Worm (Caenorhabditis elegans) whole organism, early embryonic: Measurements from ENCODE around the gene lec-1.

ENCODE experiments used
- B0310.2 ChIP-seq: sonication (generic microtip); optimal IDR thresholded peaks from 2 replicates; lab custom pipeline; 2016; ENCODE audit warnings: mild to moderate bottlenecking, missing genetic modification characterization, missing compliant biosample characterization
- F13C5.2 ChIP-seq: sonication (generic microtip); optimal IDR thresholded peaks from 2 replicates; lab custom pipeline; 2017; ENCODE audit warnings: mild to moderate bottlenecking, missing genetic modification characterization, inconsistent platforms, missing compliant biosample characterization
- aly-1 ChIP-seq: sonication (generic microtip); optimal IDR thresholded peaks from 2 replicates; lab custom pipeline; 2016; ENCODE audit warnings: missing genetic modification characterization, missing compliant biosample characterization
- ama-1 ChIP-seq: fragments of 150-350 bp; optimal IDR thresholded peaks from 2 replicates; lab custom pipeline; 2014
- ceh-13 ChIP-seq: fragments of 200-800 bp; sonication (Bioruptor generic); optimal IDR thresholded peaks from 2 replicates; lab custom pipeline; 2018; ENCODE audit warnings: mild to moderate bottlenecking, missing genetic modification characterization, missing compliant biosample characterization
- ceh-36 ChIP-seq: sonication (generic microtip); optimal IDR thresholded peaks from 2 replicates; lab custom pipeline; 2016; ENCODE audit warnings: missing genetic modification characterization, inconsistent platforms, missing compliant biosample characterization
- ets-7 ChIP-seq: sonication (generic microtip); optimal IDR thresholded peaks from 2 replicates; lab custom pipeline; 2016; ENCODE audit warnings: missing genotype, missing genetic modification characterization, missing compliant biosample characterization
- flt-1 ChIP-seq: fragments of 200-800 bp; sonication (Bioruptor generic); IDR thresholded peaks from 2 replicates; pipeline ENCODE4 v1.3.6; 2022; ENCODE audit warnings: missing genetic modification characterization, missing compliant biosample characterization
- hmbx-1 ChIP-seq: sonication (generic microtip); optimal IDR thresholded peaks from 2 replicates; lab custom pipeline; 2016; ENCODE audit warnings: mild to moderate bottlenecking, missing genetic modification characterization, missing compliant biosample characterization
- hmg-4 ChIP-seq: fragments of 200-800 bp; sonication (Bioruptor generic); optimal IDR thresholded peaks from 2 replicates; lab custom pipeline; 2018; ENCODE audit warnings: mild to moderate bottlenecking, missing genetic modification characterization, missing compliant biosample characterization
- hnd-1 ChIP-seq: sonication (generic microtip); optimal IDR thresholded peaks from 2 replicates; lab custom pipeline; 2016; ENCODE audit warnings: missing genetic modification characterization, missing compliant biosample characterization
- pes-1 ChIP-seq: fragments of 200-800 bp; sonication (Bioruptor generic); IDR thresholded peaks from 2 replicates; pipeline ENCODE4 v1.3.6; 2022; ENCODE audit warnings: missing genetic modification reagents, missing genetic modification characterization, missing compliant biosample characterization
- scrt-1 ChIP-seq: fragments of 200-800 bp; sonication (Bioruptor generic); IDR thresholded peaks from 2 replicates; pipeline ENCODE4 v1.3.6; 2022; ENCODE audit warnings: missing genetic modification characterization, missing compliant biosample characterization
- sea-1 ChIP-seq: fragments of 200-800 bp; sonication (Bioruptor generic); conservative IDR thresholded peaks from 2 replicates; pipeline ENCODE4 v1.3.6; 2022; ENCODE audit warnings: missing genetic modification characterization, missing compliant biosample characterization
- tbx-11 ChIP-seq: fragments of 200-800 bp; sonication (Bioruptor generic); IDR thresholded peaks from 2 replicates; pipeline ENCODE4 v1.3.6; 2022; ENCODE audit warnings: missing genetic modification characterization, missing compliant biosample characterization
- tbx-37 ChIP-seq: fragments of 200-800 bp; sonication (Bioruptor generic); conservative IDR thresholded peaks from 2 replicates; pipeline ENCODE4 v1.3.6; 2022; ENCODE audit warnings: missing genetic modification reagents, missing genetic modification characterization, missing compliant biosample characterization
- tra-4 ChIP-seq: sonication (generic microtip); optimal IDR thresholded peaks from 2 replicates; lab custom pipeline; 2017; ENCODE audit warnings: missing genetic modification characterization, missing compliant biosample characterization

lec-1 gene

ce11 chrII:13159869-13160268, 35.5 kb upstream of the lec-1 start:
- no peak for TF ChIP-seq tbx-37
- no peak for TF ChIP-seq hmbx-1
- no peak for TF ChIP-seq flt-1 (GFP tag; lab: Robert Waterston, UW)
- no peak for TF ChIP-seq hnd-1
- TF ChIP-seq tbx-11 (GFP tag; lab: Robert Waterston, UW): no peak
- no peak for TF ChIP-seq ama-1 (lab: Kevin White, UChicago)
- no peak for TF ChIP-seq F13C5.2 (tag; lab: Kevin White, UChicago)
- no peak for TF ChIP-seq ceh-13 (GFP tag; lab: Kevin White, UChicago)
- no peak for TF ChIP-seq scrt-1 (GFP tag; lab: Robert Waterston, UW)
- TF ChIP-seq ets-7: no peak
- TF ChIP-seq sea-1: no peak
- TF ChIP-seq ceh-36: no peak
- no peak for TF ChIP-seq hmg-4 (GFP tag; lab: Kevin White, UChicago)
- no peak for TF ChIP-seq pes-1 (GFP tag; lab: Robert Waterston, UW)
- no peak for TF ChIP-seq aly-1 (tag; lab: Kevin White, UChicago)
- TF ChIP-seq B0310.2 (tag; lab: Kevin White, UChicago): no peak
- no peak for TF ChIP-seq tra-4

- TF ChIP-seq scrt-1 (GFP tag; lab: Robert Waterston, UW) (no peak), F13C5.2 (tag; lab: Kevin White, UChicago) (no peak), flt-1 (GFP tag; lab: Robert Waterston, UW) (no peak), hnd-1 (no peak), tbx-11 (GFP tag; lab: Robert Waterston, UW) (no peak), sea-1 (no peak), tra-4 (no peak), hmbx-1 (no peak), B0310.2 (tag; lab: Kevin White, UChicago) (no peak), ets-7 (no peak), aly-1 (tag; lab: Kevin White, UChicago) (no peak), ceh-36 (no peak)
Observed at ce11 chrII:13163009-13163408, 32.3 kb upstream of the lec-1 start.

- TF ChIP-seq flt-1 (GFP tag; lab: Robert Waterston, UW) (no peak), tbx-37 (no peak), ceh-36 (no peak), F13C5.2 (tag; lab: Kevin White, UChicago) (no peak)
Observed at ce11 chrII:13164062-13164461, 31.3 kb upstream of the lec-1 start.

- TF ChIP-seq ama-1 (lab: Kevin White, UChicago) (no peak), aly-1 (tag; lab: Kevin White, UChicago) (no peak), tbx-37 (no peak), tra-4 (no peak), flt-1 (GFP tag; lab: Robert Waterston, UW) (no peak)
Observed at ce11 chrII:13165683-13166259, 29.6 kb upstream of the lec-1 start, which contains the start of gene moe-3. Gene moe-3 (minus strand): TSS chrII:13165733.

- TF ChIP-seq flt-1 (GFP tag; lab: Robert Waterston, UW): no peak
- TF ChIP-seq ama-1 (lab: Kevin White, UChicago): no peak
- TF ChIP-seq tra-4: no peak
- TF ChIP-seq hmbx-1: no peak
- no peak for TF ChIP-seq hmg-4 (GFP tag; lab: Kevin White, UChicago)
- TF ChIP-seq tbx-11 (GFP tag; lab: Robert Waterston, UW): no peak
- no peak for TF ChIP-seq aly-1 (tag; lab: Kevin White, UChicago)
- TF ChIP-seq hnd-1: no peak
- no peak for TF ChIP-seq sea-1
- no peak for TF ChIP-seq F13C5.2 (tag; lab: Kevin White, UChicago)
Observed at ce11 chrII:13167493-13167892, 27.9 kb upstream of the lec-1 start.

- no peak for TF ChIP-seq sea-1
- no peak for TF ChIP-seq tbx-37
- no peak for TF ChIP-seq F13C5.2 (tag; lab: Kevin White, UChicago)
- no peak for TF ChIP-seq hmg-4 (GFP tag; lab: Kevin White, UChicago)
- no peak for TF ChIP-seq tra-4
Observed at ce11 chrII:13170696-13171095, 24.7 kb upstream of the lec-1 start.

ce11 chrII:13174435-13174834, 20.9 kb upstream of the lec-1 start:
- TF ChIP-seq F13C5.2 (tag; lab: Kevin White, UChicago): no peak
- TF ChIP-seq ceh-13 (GFP tag; lab: Kevin White, UChicago): no peak
- TF ChIP-seq scrt-1 (GFP tag; lab: Robert Waterston, UW): no peak
- TF ChIP-seq hmbx-1: no peak
- TF ChIP-seq ets-7: no peak
- no peak for TF ChIP-seq tra-4
- TF ChIP-seq ceh-36: no peak
- no peak for TF ChIP-seq hmg-4 (GFP tag; lab: Kevin White, UChicago)
- no peak for TF ChIP-seq aly-1 (tag; lab: Kevin White, UChicago)
- TF ChIP-seq tbx-11 (GFP tag; lab: Robert Waterston, UW): no peak
- TF ChIP-seq tbx-37: no peak
- no peak for TF ChIP-seq ama-1 (lab: Kevin White, UChicago)
- TF ChIP-seq flt-1 (GFP tag; lab: Robert Waterston, UW): no peak
- no peak for TF ChIP-seq pes-1 (GFP tag; lab: Robert Waterston, UW)
- TF ChIP-seq sea-1: no peak
- TF ChIP-seq hnd-1: no peak
- no peak for TF ChIP-seq B0310.2 (tag; lab: Kevin White, UChicago)

- TF ChIP-seq sea-1 (no peak), B0310.2 (tag; lab: Kevin White, UChicago) (no peak), ceh-36 (no peak)
Observed at ce11 chrII:13181465-13181864, 13.9 kb upstream of the lec-1 start, which contains the start of gene W09H1.1. Gene W09H1.1 (minus strand): TSS chrII:13181565.
